Fruit fly (Drosophila melanogaster) whole organism, embryonic: ENCODE data around the gene Lst8.
A peak's percentile ranks its signal among the peaks of the same experiment; 100 is the strongest.

Source experiments
- CG11247 ChIP-seq: fragments of 200-800 bp; sonication (Bioruptor generic); IDR thresholded peaks from 2 replicates; pipeline ENCODE4 v1.3.6; 2022; ENCODE audit warnings: missing biosample characterization, missing genetic modification characterization
- CG11398 ChIP-seq: fragments of 200-800 bp; sonication (Bioruptor generic); optimal IDR thresholded peaks from 2 replicates; lab custom pipeline; 2016; ENCODE audit warnings: missing biosample characterization, missing genetic modification characterization
- CG13424 ChIP-seq: fragments of 200-800 bp; sonication (Bioruptor generic); optimal IDR thresholded peaks from 2 replicates; lab custom pipeline; 2019; ENCODE audit warnings: missing biosample characterization, mild to moderate bottlenecking, missing genetic modification characterization, moderate library complexity
- CG13624 ChIP-seq: fragments of 200-800 bp; sonication (Bioruptor generic); optimal IDR thresholded peaks from 2 replicates; lab custom pipeline; 2016; ENCODE audit warnings: missing biosample characterization, missing genetic modification characterization
- CG14441 ChIP-seq: fragments of 200-800 bp; sonication (Bioruptor generic); IDR thresholded peaks from 2 replicates; pipeline ENCODE4 v1.3.6; 2022; ENCODE audit warnings: missing biosample characterization, missing genetic modification characterization
- CG14710 ChIP-seq: fragments of 200-800 bp; sonication (Bioruptor generic); optimal IDR thresholded peaks from 3 replicates; lab custom pipeline; 2019; ENCODE audit warnings: missing biosample characterization, mild to moderate bottlenecking, missing genetic modification characterization, moderate library complexity
- CG14965 ChIP-seq: fragments of 200-800 bp; sonication (Bioruptor generic); optimal IDR thresholded peaks from 2 replicates; lab custom pipeline; 2016; ENCODE audit warnings: missing biosample characterization, missing genetic modification characterization, borderline replicate concordance
- CG16815 ChIP-seq: fragments of 200-800 bp; sonication (Bioruptor generic); optimal IDR thresholded peaks from 3 replicates; lab custom pipeline; 2017; ENCODE audit warnings: missing biosample characterization, mild to moderate bottlenecking, missing genetic modification characterization
- CG17359 ChIP-seq: fragments of 200-800 bp; sonication (Bioruptor generic); optimal IDR thresholded peaks from 3 replicates; lab custom pipeline; 2018; ENCODE audit warnings: missing biosample characterization, mild to moderate bottlenecking, missing genetic modification characterization, moderate library complexity
- CG17361 ChIP-seq: fragments of 200-800 bp; sonication (Bioruptor generic); IDR thresholded peaks from 3 replicates; pipeline ENCODE4 v1.3.6; 2022; ENCODE audit warnings: missing biosample characterization, missing genetic modification characterization
- CG17802 ChIP-seq: fragments of 200-800 bp; sonication (Bioruptor generic); optimal IDR thresholded peaks from 2 replicates; lab custom pipeline; 2018; ENCODE audit warnings: missing biosample characterization, mild to moderate bottlenecking, missing genetic modification characterization, moderate library complexity
- CG1832 ChIP-seq: fragments of 200-800 bp; sonication (Bioruptor generic); optimal IDR thresholded peaks from 2 replicates; lab custom pipeline; 2017; ENCODE audit warnings: missing biosample characterization, mild to moderate bottlenecking, missing genetic modification characterization, inconsistent platforms
- CG2120 ChIP-seq: fragments of 200-800 bp; sonication (Bioruptor generic); optimal IDR thresholded peaks from 3 replicates; lab custom pipeline; 2016; ENCODE audit warnings: missing biosample characterization, missing genetic modification characterization
- CG2712 ChIP-seq: fragments of 200-800 bp; optimal IDR thresholded peaks from 3 replicates; lab custom pipeline; 2019; ENCODE audit warnings: missing biosample characterization, mild to moderate bottlenecking, missing genetic modification characterization, moderate library complexity
- CG30431 ChIP-seq: fragments of 200-800 bp; sonication (Bioruptor generic); optimal IDR thresholded peaks from 2 replicates; lab custom pipeline; 2017; ENCODE audit warnings: missing biosample characterization, missing genetic modification characterization
- CG31441 ChIP-seq: fragments of 200-800 bp; sonication (Bioruptor generic); IDR thresholded peaks from 2 replicates; pipeline ENCODE4 v1.3.6; 2022; ENCODE audit warnings: missing biosample characterization, missing genetic modification characterization
- CG33557 ChIP-seq: fragments of 200-800 bp; sonication (Bioruptor generic); optimal IDR thresholded peaks from 2 replicates; lab custom pipeline; 2019; ENCODE audit warnings: missing biosample characterization, mild to moderate bottlenecking, missing genetic modification characterization, moderate library complexity
- CG4424 ChIP-seq: fragments of 200-800 bp; sonication (Bioruptor generic); optimal IDR thresholded peaks from 3 replicates; lab custom pipeline; 2016; ENCODE audit warnings: missing biosample characterization, missing genetic modification characterization
- CG5953 ChIP-seq: fragments of 200-800 bp; sonication (Bioruptor generic); IDR thresholded peaks from 2 replicates; pipeline ENCODE4 v1.3.6; 2022; ENCODE audit warnings: missing biosample characterization, missing genetic modification characterization
- CG6175 ChIP-seq: fragments of 200-800 bp; sonication (Bioruptor generic); IDR thresholded peaks from 3 replicates; pipeline ENCODE4 v1.3.6; 2022; ENCODE audit warnings: missing biosample characterization, missing genetic modification characterization
- CG6272 ChIP-seq: fragments of 200-800 bp; sonication (Bioruptor generic); IDR thresholded peaks from 2 replicates; pipeline ENCODE4 v1.3.6; 2022; ENCODE audit warnings: missing biosample characterization, missing genetic modification characterization
- CG7357 ChIP-seq: fragments of 200-800 bp; sonication (Bioruptor generic); IDR thresholded peaks from 3 replicates; pipeline ENCODE4 v1.3.6; 2022; ENCODE audit warnings: missing biosample characterization, missing genetic modification characterization
- Chrac-16 ChIP-seq: fragments of 200-800 bp; sonication (Bioruptor generic); optimal IDR thresholded peaks from 3 replicates; lab custom pipeline; 2016; ENCODE audit warnings: missing biosample characterization, missing genetic modification characterization
- CrebB ChIP-seq: fragments of 200-800 bp; sonication (Bioruptor generic); optimal IDR thresholded peaks from 3 replicates; lab custom pipeline; 2018; ENCODE audit warnings: missing biosample characterization, mild to moderate bottlenecking, missing genetic modification characterization
- Dref ChIP-seq: fragments of 200-800 bp; sonication (Bioruptor generic); IDR thresholded peaks from 2 replicates; pipeline ENCODE4 v1.3.6; 2022; ENCODE audit warnings: missing biosample characterization, missing genetic modification characterization
- Elba2 ChIP-seq: fragments of 200-800 bp; sonication (Bioruptor generic); optimal IDR thresholded peaks from 3 replicates; lab custom pipeline; 2016; ENCODE audit warnings: missing biosample characterization, missing genetic modification characterization
- Ets65A ChIP-seq: fragments of 200-800 bp; sonication (Bioruptor generic); peaks from one replicate; lab custom pipeline; 2016; ENCODE audit warnings: missing biosample characterization, missing genetic modification characterization
- HHEX ChIP-seq: fragments of 200-800 bp; sonication (Bioruptor generic); optimal IDR thresholded peaks from 3 replicates; lab custom pipeline; 2017; ENCODE audit warnings: missing biosample characterization, mild to moderate bottlenecking, missing genetic modification characterization, missing genetic modification reagents
- HLH54F ChIP-seq: fragments of 200-800 bp; sonication (Bioruptor generic); optimal IDR thresholded peaks from 3 replicates; lab custom pipeline; 2016; ENCODE audit warnings: missing biosample characterization, missing genetic modification characterization
- HmgD ChIP-seq: fragments of 200-800 bp; sonication (Bioruptor generic); optimal IDR thresholded peaks from 3 replicates; lab custom pipeline; 2016; ENCODE audit warnings: missing biosample characterization, missing genetic modification characterization
- HmgZ ChIP-seq: fragments of 200-800 bp; sonication (Bioruptor generic); optimal IDR thresholded peaks from 2 replicates; lab custom pipeline; 2018; ENCODE audit warnings: missing biosample characterization, mild to moderate bottlenecking, missing genetic modification characterization
- Nf-YA ChIP-seq: fragments of 200-800 bp; sonication (Bioruptor generic); IDR thresholded peaks from 2 replicates; pipeline ENCODE4 v1.3.6; 2022; ENCODE audit warnings: missing biosample characterization, missing genetic modification characterization
- Side ChIP-seq: fragments of 200-800 bp; sonication (Bioruptor generic); optimal IDR thresholded peaks from 2 replicates; lab custom pipeline; 2016; ENCODE audit warnings: missing biosample characterization, missing genetic modification characterization
- Trl ChIP-seq, 3 experiments: fragments of >200 bp in 2 of 3; fragments of 200-800 bp in 1 of 3; sonication (Bioruptor generic) in 1 of 3; optimal IDR thresholded peaks; 2 replicates in 1 of 3; 3 replicates in 2 of 3; lab custom pipeline; 2016 to 2017; ENCODE audit warnings: missing biosample characterization in 1 of 3, missing genetic modification characterization in 1 of 3
- az2 ChIP-seq: fragments of 200-800 bp; sonication (Bioruptor generic); optimal IDR thresholded peaks from 3 replicates; lab custom pipeline; 2016; ENCODE audit warnings: missing biosample characterization, missing genetic modification characterization
- fd102C ChIP-seq: fragments of 200-800 bp; sonication (Bioruptor generic); optimal IDR thresholded peaks from 2 replicates; lab custom pipeline; 2018; ENCODE audit warnings: missing biosample characterization, mild to moderate bottlenecking, missing genetic modification characterization, moderate library complexity
- fd64A ChIP-seq: fragments of 200-800 bp; sonication (Bioruptor generic); optimal IDR thresholded peaks from 3 replicates; lab custom pipeline; 2018; ENCODE audit warnings: missing biosample characterization, mild to moderate bottlenecking, missing genetic modification characterization
- fd96Cb ChIP-seq: fragments of 200-800 bp; sonication (Bioruptor generic); optimal IDR thresholded peaks from 2 replicates; lab custom pipeline; 2018; ENCODE audit warnings: missing biosample characterization, mild to moderate bottlenecking, missing genetic modification characterization, moderate library complexity
- gt ChIP-seq: fragments of 200-800 bp; sonication (Bioruptor generic); IDR thresholded peaks from 2 replicates; pipeline ENCODE4 v1.3.6; 2022; ENCODE audit warnings: missing biosample characterization, missing genetic modification characterization
- kay ChIP-seq: fragments of 200-800 bp; sonication (Bioruptor generic); optimal IDR thresholded peaks from 2 replicates; lab custom pipeline; 2016; ENCODE audit warnings: missing biosample characterization, missing genetic modification characterization
- phol ChIP-seq: fragments of 200-800 bp; sonication (Bioruptor generic); optimal IDR thresholded peaks from 3 replicates; lab custom pipeline; 2018; ENCODE audit warnings: missing biosample characterization, mild to moderate bottlenecking, missing genetic modification characterization, moderate library complexity
- pzg ChIP-seq: fragments of 200-800 bp; sonication (Bioruptor generic); optimal IDR thresholded peaks from 3 replicates; lab custom pipeline; 2018; ENCODE audit warnings: missing biosample characterization, mild to moderate bottlenecking, missing genetic modification characterization, moderate library complexity
- sima ChIP-seq: fragments of 200-800 bp; sonication (Bioruptor generic); optimal IDR thresholded peaks from 2 replicates; lab custom pipeline; 2016; ENCODE audit warnings: missing biosample characterization, missing genetic modification characterization
- sna ChIP-seq: fragments of 200-800 bp; sonication (Bioruptor generic); IDR thresholded peaks from 2 replicates; pipeline ENCODE4 v1.3.6; 2022; ENCODE audit warnings: missing biosample characterization, missing genetic modification characterization; ENCODE audit not compliant: partially characterized antibody
- sqz ChIP-seq: fragments of 200-800 bp; sonication (Bioruptor generic); optimal IDR thresholded peaks from 3 replicates; lab custom pipeline; 2018; ENCODE audit warnings: missing biosample characterization, mild to moderate bottlenecking, missing genetic modification characterization
- tap ChIP-seq: fragments of 200-800 bp; optimal IDR thresholded peaks from 3 replicates; lab custom pipeline; 2019; ENCODE audit warnings: missing biosample characterization, mild to moderate bottlenecking, missing genetic modification characterization, moderate library complexity
- tio ChIP-seq: fragments of 200-800 bp; sonication (Bioruptor generic); optimal IDR thresholded peaks from 2 replicates; lab custom pipeline; 2017; ENCODE audit warnings: missing biosample characterization, missing genetic modification characterization, inconsistent platforms
- tna ChIP-seq: fragments of 200-800 bp; sonication (Bioruptor generic); IDR thresholded peaks from 2 replicates; pipeline ENCODE4 v1.3.6; 2022; ENCODE audit warnings: missing biosample characterization, missing genetic modification characterization; ENCODE audit not compliant: partially characterized antibody
- trem ChIP-seq: fragments of 200-800 bp; optimal IDR thresholded peaks from 3 replicates; lab custom pipeline; 2019; ENCODE audit warnings: missing biosample characterization, mild to moderate bottlenecking, missing genetic modification characterization, moderate library complexity

The Lst8 gene

DNA sequence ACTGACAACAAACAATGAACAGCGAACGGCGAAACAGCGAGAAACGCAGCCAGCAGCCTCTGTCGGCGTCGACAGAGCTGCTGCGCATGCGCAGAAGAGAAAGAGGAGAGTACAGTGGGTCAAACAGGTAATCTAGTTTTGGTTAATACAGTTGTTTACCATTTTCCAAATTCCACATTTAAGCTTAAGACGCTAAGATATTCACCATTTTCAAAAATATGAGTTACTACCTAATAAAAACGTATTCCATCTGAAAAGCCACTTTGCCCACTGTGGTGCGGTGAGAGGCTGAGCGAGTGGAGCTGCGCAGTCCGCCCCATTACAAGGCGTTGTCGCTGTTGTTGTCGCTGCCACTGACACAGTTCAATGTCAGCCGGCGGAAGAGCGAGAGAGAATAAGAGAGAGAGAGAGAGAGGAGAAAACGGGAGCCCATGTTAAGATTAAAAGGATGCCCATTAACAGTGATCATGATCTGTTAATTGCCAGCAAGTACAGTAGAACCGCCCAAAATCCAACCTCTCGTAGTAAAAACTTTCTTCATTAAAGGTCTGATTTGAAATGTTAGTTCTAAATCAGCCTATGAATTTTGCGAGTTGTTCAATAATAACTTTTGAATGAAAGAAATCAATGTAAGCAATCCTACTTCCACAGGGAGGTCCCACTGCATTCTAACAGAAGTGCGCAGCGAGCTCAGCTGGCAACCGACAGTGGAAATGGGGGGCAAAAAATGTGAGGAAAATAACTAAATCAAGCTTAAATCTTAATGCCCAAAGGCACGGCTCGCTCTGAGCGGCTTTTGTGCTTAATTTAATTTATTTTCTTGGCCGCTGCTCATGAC lies 45.2 kb upstream of the Lst8 start (continued):
- TF ChIP-seq fd102C (GFP tag; lab: Kevin White, UChicago) (peak; percentile 60), Ets65A (GFP tag; lab: Kevin White, UChicago) (peak; percentile 96), CG31441 (GFP tag; lab: Robert Waterston, UW) (peak; percentile 93), CG14965 (peak; percentile 69), HLH54F (GFP tag; lab: Kevin White, UChicago) (peak; percentile 85), gt (peak; percentile 91), tio (GFP tag; lab: Kevin White, UChicago) (peak; percentile 90), CG5953 (GFP tag; lab: Robert Waterston, UW) (peak; percentile 95), sima (peak; percentile 67), Side (GFP tag; lab: Kevin White, UChicago) (peak; percentile 95), sqz (GFP tag; lab: Kevin White, UChicago) (peak; percentile 70), sna (GFP tag; lab: Robert Waterston, UW) (no peak), CG6175 (GFP tag; lab: Robert Waterston, UW) (peak; percentile 57; the same call in 1 of the 3 replicates), az2 (GFP tag; lab: Kevin White, UChicago) (peak; percentile 96), CG2120 (GFP tag; lab: Kevin White, UChicago) (peak; percentile 80), CG17361 (GFP tag; lab: Robert Waterston, UW) (peak; percentile 91), HmgD (GFP tag; lab: Kevin White, UChicago) (peak; percentile 87), CG17359 (peak; percentile 95), CG7357 (peak; percentile 86), Chrac-16 (peak; percentile 96), CG6272 (GFP tag; lab: Robert Waterston, UW) (peak; percentile 89), kay (GFP tag; lab: Kevin White, UChicago) (peak; percentile 76), CG14441 (GFP tag; lab: Robert Waterston, UW) (peak; percentile 96), CG14710 (tag; lab: Kevin White, UChicago) (peak; percentile 91), Dref (GFP tag; lab: Robert Waterston, UW) (no peak), CG33557 (GFP tag; lab: Kevin White, UChicago) (peak; percentile 81), fd96Cb (tag; lab: Kevin White, UChicago) (peak; percentile 95), fd64A (GFP tag; lab: Kevin White, UChicago) (peak; percentile 89), CG13624 (GFP tag; lab: Kevin White, UChicago) (peak; percentile 86), Elba2 (GFP tag; lab: Kevin White, UChicago) (peak; percentile 59), tna (GFP tag; lab: Robert Waterston, UW) (no peak), phol (tag; lab: Kevin White, UChicago) (peak; percentile 93), CG13424 (tag; lab: Kevin White, UChicago) (peak; percentile 93), pzg (GFP tag; lab: Kevin White, UChicago) (no peak), CrebB (tag; lab: Kevin White, UChicago) (peak; percentile 84), CG17802 (tag; lab: Kevin White, UChicago) (peak; percentile 82), CG1832 (GFP tag; lab: Kevin White, UChicago) (peak; percentile 47), CG16815 (GFP tag; lab: Kevin White, UChicago) (peak; percentile 92), Trl (optimal IDR thresholded peaks at IDR 0.05; lab: Kevin White, UChicago) (peak; percentile 37 to 57), Trl (GFP tag; optimal IDR thresholded peaks at IDR 0.05; lab: Kevin White, UChicago) (peak; percentile 93), tap (peak; percentile 87), CG11247 (GFP tag; lab: Robert Waterston, UW) (peak; percentile 91), Nf-YA (GFP tag; lab: Robert Waterston, UW) (peak; percentile 95), CG2712 (peak; percentile 97), HmgZ (tag; lab: Kevin White, UChicago) (peak; percentile 90), HHEX (peak; percentile 92), CG30431 (peak; percentile 92), CG11398 (peak; percentile 93), CG4424 (peak; percentile 92), trem (tag; lab: Kevin White, UChicago) (peak; percentile 91)
